Worm (Caenorhabditis elegans): Measurements from ENCODE around the gene pph-5.

ce11 chrV:19230413-19230812 lies 40.1 kb downstream of the pph-5 start, which contains the start of gene sqst-3:
- TF ChIP-seq lin-11 (tag; optimal IDR thresholded peaks at IDR 0.05) (no peak), lin-39 (tag; optimal IDR thresholded peaks at IDR 0.05) (no peak), elt-1 (tag; optimal IDR thresholded peaks at IDR 0.05) (no peak), nhr-11 (tag; optimal IDR thresholded peaks at IDR 0.05) (no peak), ama-1 (optimal IDR thresholded peaks at IDR 0.05) (no peak), nhr-77 (tag; optimal IDR thresholded peaks at IDR 0.05) (no peak), snpc-4 (tag; optimal IDR thresholded peaks at IDR 0.05) (no peak), nhr-10 (tag; optimal IDR thresholded peaks at IDR 0.05) (no peak)
